Fruit fly (Drosophila melanogaster): Measurements from ENCODE around the gene CG32500.

CG32500 gene

dm6 chrX:21591990-21592389 lies 31.6 kb downstream of the CG32500 start:
- TF ChIP-seq CG17806 (tag; optimal IDR thresholded peaks at IDR 0.05) = peak; percentile 57
- TF ChIP-seq CG34367 (tag; optimal IDR thresholded peaks at IDR 0.05) = peak; percentile 53
- peak; percentile 37 for TF ChIP-seq CG13204 (GFP tag; optimal IDR thresholded peaks at IDR 0.05)
- TF ChIP-seq fd96Ca (GFP tag; IDR thresholded peaks at IDR 0.05) = peak; percentile 52; the same call in 1 of the 3 replicates
- peak; percentile 70 for TF ChIP-seq CG15710 (tag; optimal IDR thresholded peaks at IDR 0.05)
- peak; percentile 29 for TF ChIP-seq Pif1B (GFP tag; optimal IDR thresholded peaks at IDR 0.05)
- TF ChIP-seq Snoo (tag; optimal IDR thresholded peaks at IDR 0.05) = peak; percentile 17
- TF ChIP-seq Ets98B (GFP tag; IDR thresholded peaks at IDR 0.05) = no peak
- peak; percentile 46; the same call in 2 of the 3 replicates for TF ChIP-seq CG4496 (GFP tag; IDR thresholded peaks at IDR 0.05)
- no peak for TF ChIP-seq CG32121 (GFP tag; IDR thresholded peaks at IDR 0.05)
- TF ChIP-seq CG10348 (GFP tag; IDR thresholded peaks at IDR 0.05) = no peak
- peak; percentile 28; the same call in 1 of the 2 replicates for TF ChIP-seq CG12605 (GFP tag; IDR thresholded peaks at IDR 0.05)
- peak; percentile 77 for TF ChIP-seq CG14655 (GFP tag; optimal IDR thresholded peaks at IDR 0.05)
- no peak for TF ChIP-seq EcR (GFP tag; optimal IDR thresholded peaks at IDR 0.05)
- TF ChIP-seq CG8159 (tag; optimal IDR thresholded peaks at IDR 0.05) = peak; percentile 71
- peak; percentile 44; the same call in 1 of the 2 replicates for TF ChIP-seq rn (GFP tag; IDR thresholded peaks at IDR 0.05)
- peak; percentile 19 for TF ChIP-seq D1 (tag; optimal IDR thresholded peaks at IDR 0.05)
- peak; percentile 71 for TF ChIP-seq CG9948 (tag; optimal IDR thresholded peaks at IDR 0.05)
- TF ChIP-seq Pif1A (GFP tag; optimal IDR thresholded peaks at IDR 0.05) = peak; percentile 58
- TF ChIP-seq gl (tag; optimal IDR thresholded peaks at IDR 0.05) = peak; percentile 11
- TF ChIP-seq CG8301 (tag; optimal IDR thresholded peaks at IDR 0.05) = peak; percentile 61

- TF ChIP-seq gl (tag; optimal IDR thresholded peaks at IDR 0.05) = no peak
- TF ChIP-seq CG8301 (tag; optimal IDR thresholded peaks at IDR 0.05) = peak; percentile 10
- no peak for TF ChIP-seq CG34367 (tag; optimal IDR thresholded peaks at IDR 0.05)
- TF ChIP-seq Snoo (tag; optimal IDR thresholded peaks at IDR 0.05) = no peak
- no peak for TF ChIP-seq CG12605 (GFP tag; IDR thresholded peaks at IDR 0.05)
- TF ChIP-seq CG9948 (tag; optimal IDR thresholded peaks at IDR 0.05) = peak; percentile 20
- TF ChIP-seq CG15710 (tag; optimal IDR thresholded peaks at IDR 0.05) = peak; percentile 24
- TF ChIP-seq fd96Ca (GFP tag; IDR thresholded peaks at IDR 0.05) = no peak
- no peak for TF ChIP-seq rn (GFP tag; IDR thresholded peaks at IDR 0.05)
- peak; percentile 5 for TF ChIP-seq Pif1A (GFP tag; optimal IDR thresholded peaks at IDR 0.05)
- no peak for TF ChIP-seq Pif1B (GFP tag; optimal IDR thresholded peaks at IDR 0.05)
- TF ChIP-seq CG13204 (GFP tag; optimal IDR thresholded peaks at IDR 0.05) = no peak
- TF ChIP-seq CG14655 (GFP tag; optimal IDR thresholded peaks at IDR 0.05) = peak; percentile 46
- TF ChIP-seq CG17806 (tag; optimal IDR thresholded peaks at IDR 0.05) = peak; percentile 49
- no peak for TF ChIP-seq Ets98B (GFP tag; IDR thresholded peaks at IDR 0.05)
- TF ChIP-seq CG10348 (GFP tag; IDR thresholded peaks at IDR 0.05) = no peak
- TF ChIP-seq CG8159 (tag; optimal IDR thresholded peaks at IDR 0.05) = peak; percentile 61
- no peak for TF ChIP-seq CG4496 (GFP tag; IDR thresholded peaks at IDR 0.05)
These were observed 33.6 kb downstream of the CG32500 start for dm6 chrX:21589937-21590336.

dm6 chrX:21588000-21588399 lies 35.5 kb downstream of the CG32500 start:
- no peak for TF ChIP-seq CG32121 (GFP tag; IDR thresholded peaks at IDR 0.05)
- TF ChIP-seq EcR (GFP tag; optimal IDR thresholded peaks at IDR 0.05) = no peak
- TF ChIP-seq CG17806 (tag; optimal IDR thresholded peaks at IDR 0.05) = no peak
- no peak for TF ChIP-seq Ets98B (GFP tag; IDR thresholded peaks at IDR 0.05)
- TF ChIP-seq Snoo (tag; optimal IDR thresholded peaks at IDR 0.05) = no peak
- TF ChIP-seq D1 (tag; optimal IDR thresholded peaks at IDR 0.05) = no peak
- no peak for TF ChIP-seq CG10348 (GFP tag; IDR thresholded peaks at IDR 0.05)
- TF ChIP-seq CG14655 (GFP tag; optimal IDR thresholded peaks at IDR 0.05) = no peak
- TF ChIP-seq CG4496 (GFP tag; IDR thresholded peaks at IDR 0.05) = no peak
- no peak for TF ChIP-seq CG8159 (tag; optimal IDR thresholded peaks at IDR 0.05)
- TF ChIP-seq Pif1A (GFP tag; optimal IDR thresholded peaks at IDR 0.05) = no peak
- TF ChIP-seq CG9948 (tag; optimal IDR thresholded peaks at IDR 0.05) = no peak
- TF ChIP-seq CG8301 (tag; optimal IDR thresholded peaks at IDR 0.05) = no peak
- no peak for TF ChIP-seq Pif1B (GFP tag; optimal IDR thresholded peaks at IDR 0.05)
- no peak for TF ChIP-seq CG13204 (GFP tag; optimal IDR thresholded peaks at IDR 0.05)
- TF ChIP-seq CG15710 (tag; optimal IDR thresholded peaks at IDR 0.05) = no peak
- TF ChIP-seq rn (GFP tag; IDR thresholded peaks at IDR 0.05) = no peak
- no peak for TF ChIP-seq gl (tag; optimal IDR thresholded peaks at IDR 0.05)
- TF ChIP-seq CG34367 (tag; optimal IDR thresholded peaks at IDR 0.05) = no peak
- no peak for TF ChIP-seq CG12605 (GFP tag; IDR thresholded peaks at IDR 0.05)

Measured in whole organism, pupa.